Worm (Caenorhabditis elegans): ENCODE data around the gene coq-6.

The coq-6 gene

DNA sequence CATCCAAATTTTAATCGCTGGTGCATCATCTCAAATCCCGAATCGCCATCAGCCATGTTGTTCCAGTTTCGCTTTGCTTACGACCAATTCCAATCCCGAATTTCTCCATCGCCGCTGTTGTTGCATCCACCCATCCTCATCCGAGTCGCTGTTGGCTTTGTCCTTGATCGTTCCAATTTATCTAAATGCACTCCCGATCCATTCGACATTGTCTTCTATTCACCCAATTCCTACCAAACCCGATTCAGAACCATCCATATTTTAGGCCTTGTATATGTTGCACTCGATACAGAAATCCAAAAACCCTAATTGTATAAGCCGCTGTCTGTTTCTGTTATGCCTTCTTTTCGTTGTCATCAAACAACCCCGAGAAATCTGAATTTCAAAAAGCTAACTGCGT lies 3.8 kb downstream of the coq-6 start:
- TF ChIP-seq T20F7.1 (GFP tag; optimal IDR thresholded peaks at IDR 0.05) = no peak
- TF ChIP-seq hif-1 (tag; optimal IDR thresholded peaks at IDR 0.05) = no peak
- TF ChIP-seq hlh-11 (tag; optimal IDR thresholded peaks at IDR 0.05) = no peak
- no peak for TF ChIP-seq mdl-1 (tag; optimal IDR thresholded peaks at IDR 0.05)
- TF ChIP-seq mdt-29 (GFP tag; IDR thresholded peaks at IDR 0.05) = peak; percentile 71
- TF ChIP-seq daf-16 (GFP tag; optimal IDR thresholded peaks at IDR 0.05) = peak in 1 of 2 experiments; percentile 74
- no peak for TF ChIP-seq daf-16 (tag; optimal IDR thresholded peaks at IDR 0.05)
- no peak for TF ChIP-seq nhr-111 (GFP tag; optimal IDR thresholded peaks at IDR 0.05)
- no peak; the same call in 1 of the 2 replicates for TF ChIP-seq Y75B8A.6 (GFP tag; IDR thresholded peaks at IDR 0.05)
- TF ChIP-seq aha-1 (tag) = peak; percentile 76
- TF ChIP-seq ztf-11 (tag; optimal IDR thresholded peaks at IDR 0.05) = no peak
- TF ChIP-seq sdz-12 (GFP tag; optimal IDR thresholded peaks at IDR 0.05) = peak; percentile 82
- no peak for TF ChIP-seq tag-97 (GFP tag; IDR thresholded peaks at IDR 0.05)
- no peak for TF ChIP-seq R02D3.7 (tag; optimal IDR thresholded peaks at IDR 0.05)
- peak; percentile 63 for TF ChIP-seq lin-1 (GFP tag; IDR thresholded peaks at IDR 0.05)
- 0 out of 2 replicates have a peak, but pooled peaks have one; percentile 4 for TF ChIP-seq dmd-9 (GFP tag; IDR thresholded peaks at IDR 0.05)
- TF ChIP-seq hmg-1.1 (GFP tag; IDR thresholded peaks at IDR 0.05) = peak; percentile 55
- no peak for TF ChIP-seq lim-7 (GFP tag; IDR thresholded peaks at IDR 0.05)
- no peak for TF ChIP-seq nhr-6 (tag; optimal IDR thresholded peaks at IDR 0.05)
- TF ChIP-seq Y48G9A.11 (GFP tag; IDR thresholded peaks at IDR 0.05) = peak; percentile 58
- TF ChIP-seq ceh-28 (tag; optimal IDR thresholded peaks at IDR 0.05) = no peak
- no peak for TF ChIP-seq aly-2 (tag; optimal IDR thresholded peaks at IDR 0.05)
- no peak for TF ChIP-seq fkh-10 (GFP tag; optimal IDR thresholded peaks at IDR 0.05)
- peak; percentile 78 for TF ChIP-seq lin-38 (GFP tag; IDR thresholded peaks at IDR 0.05)
- peak; percentile 70; the same call in 1 of the 2 replicates for TF ChIP-seq snpc-1.2 (GFP tag; IDR thresholded peaks at IDR 0.05)
- TF ChIP-seq unc-62 (GFP tag; optimal IDR thresholded peaks at IDR 0.05 in 1 of 2) = no peak
- no peak for TF ChIP-seq unc-62 (tag; optimal IDR thresholded peaks at IDR 0.05)
- no peak for TF ChIP-seq nhr-11 (tag; optimal IDR thresholded peaks at IDR 0.05)
- TF ChIP-seq lsy-2 (tag; optimal IDR thresholded peaks at IDR 0.05) = no peak
- peak; percentile 88 for TF ChIP-seq nhr-42 (GFP tag; IDR thresholded peaks at IDR 0.05)
- TF ChIP-seq F10B5.3 (tag; optimal IDR thresholded peaks at IDR 0.05) = no peak
- TF ChIP-seq unc-39 (tag; optimal IDR thresholded peaks at IDR 0.05) = no peak
- TF ChIP-seq nhr-41 (GFP tag; IDR thresholded peaks at IDR 0.05) = peak; percentile 14; the same call in 1 of the 2 replicates
- peak; percentile 13 for TF ChIP-seq Y5F2A.4 (GFP tag; optimal IDR thresholded peaks at IDR 0.05)
- no peak for TF ChIP-seq dpl-1 (GFP tag; optimal IDR thresholded peaks at IDR 0.05)
- no peak for TF ChIP-seq fos-1 (tag; optimal IDR thresholded peaks at IDR 0.05)
- TF ChIP-seq daf-19 (GFP tag; conservative IDR thresholded peaks at IDR 0.05) = peak; percentile 89
- TF ChIP-seq mep-1 (tag; optimal IDR thresholded peaks at IDR 0.05) = no peak
- TF ChIP-seq arid-1 (GFP tag; conservative IDR thresholded peaks at IDR 0.05) = 0 out of 2 replicates have a peak, but pooled peaks have one; percentile 50
- TF ChIP-seq vab-7 (GFP tag; IDR thresholded peaks at IDR 0.05) = peak; percentile 58
- TF ChIP-seq ZK546.5 (tag; optimal IDR thresholded peaks at IDR 0.05) = no peak
- no peak for TF ChIP-seq lin-39 (tag; optimal IDR thresholded peaks at IDR 0.05)
- TF ChIP-seq ceh-62 (tag; optimal IDR thresholded peaks at IDR 0.05) = no peak
- TF ChIP-seq zfp-2 (tag; optimal IDR thresholded peaks at IDR 0.05) = no peak
- TF ChIP-seq tra-1 (GFP tag; IDR thresholded peaks at IDR 0.05) = peak; percentile 73; the same call in 1 of the 2 replicates
- TF ChIP-seq ceh-20 (GFP tag; IDR thresholded peaks at IDR 0.05) = peak; percentile 92
- TF ChIP-seq F37D6.2 (tag; optimal IDR thresholded peaks at IDR 0.05) = no peak
- no peak for TF ChIP-seq F49E8.2 (tag; optimal IDR thresholded peaks at IDR 0.05; ENCODE audit: borderline replicate concordance)
- TF ChIP-seq zfp-3 (GFP tag; conservative IDR thresholded peaks at IDR 0.05) = peak; percentile 95
- no peak for TF ChIP-seq nhr-48 (tag; optimal IDR thresholded peaks at IDR 0.05)
- TF ChIP-seq lin-29 (GFP tag; IDR thresholded peaks at IDR 0.05) = peak; percentile 86
- peak; percentile 45; the same call in 1 of the 2 replicates for TF ChIP-seq madf-9 (GFP tag; conservative IDR thresholded peaks at IDR 0.05)

Measured in whole organism, L4 larva.